Fruit fly (Drosophila melanogaster) whole organism, embryonic: ENCODE measurements around the gene Ero1L.

Experiments used
- Aef1 ChIP-seq: fragments of 200-800 bp; sonication (Bioruptor generic); IDR thresholded peaks from 3 replicates; pipeline ENCODE4 v1.3.6; 2022; ENCODE audit warnings: missing biosample characterization, missing genetic modification characterization
- Blimp-1 ChIP-seq: fragments of 200-800 bp; sonication (Bioruptor generic); optimal IDR thresholded peaks from 3 replicates; lab custom pipeline; 2018; ENCODE audit warnings: missing biosample characterization, missing genetic modification characterization, mild to moderate bottlenecking, moderate library complexity, missing genetic modification reagents
- BtbVII ChIP-seq: fragments of 200-800 bp; sonication (Bioruptor generic); optimal IDR thresholded peaks from 3 replicates; lab custom pipeline; 2017; ENCODE audit warnings: missing biosample characterization, mild to moderate bottlenecking, missing genetic modification characterization
- CG12236 ChIP-seq: fragments of 200-800 bp; sonication (Bioruptor generic); optimal IDR thresholded peaks from 2 replicates; lab custom pipeline; 2016; ENCODE audit warnings: missing biosample characterization, missing genetic modification characterization
- CG1529 ChIP-seq: fragments of 200-800 bp; sonication (Bioruptor generic); optimal IDR thresholded peaks from 3 replicates; lab custom pipeline; 2018; ENCODE audit warnings: missing biosample characterization, missing genetic modification characterization
- CG15696 ChIP-seq: fragments of 200-800 bp; sonication (Bioruptor generic); optimal IDR thresholded peaks from 2 replicates; lab custom pipeline; 2019; ENCODE audit warnings: missing biosample characterization, mild to moderate bottlenecking, missing genetic modification characterization, moderate library complexity
- CG1647 ChIP-seq: fragments of 200-800 bp; sonication (Bioruptor generic); optimal IDR thresholded peaks from 3 replicates; lab custom pipeline; 2016; ENCODE audit warnings: missing biosample characterization, missing genetic modification characterization
- CG16815 ChIP-seq: fragments of 200-800 bp; sonication (Bioruptor generic); optimal IDR thresholded peaks from 3 replicates; lab custom pipeline; 2017; ENCODE audit warnings: missing biosample characterization, mild to moderate bottlenecking, missing genetic modification characterization
- CG17385 ChIP-seq: fragments of 200-800 bp; sonication (Bioruptor generic); optimal IDR thresholded peaks from 3 replicates; lab custom pipeline; 2018; ENCODE audit warnings: missing biosample characterization, mild to moderate bottlenecking, missing genetic modification characterization
- CG18011 ChIP-seq: fragments of 200-800 bp; sonication (Bioruptor generic); optimal IDR thresholded peaks from 2 replicates; lab custom pipeline; 2017; ENCODE audit warnings: missing biosample characterization, missing genetic modification characterization, mild to moderate bottlenecking, moderate library complexity, missing genotype
- CG32772 ChIP-seq: fragments of 200-800 bp; sonication (Bioruptor generic); IDR thresholded peaks from 2 replicates; pipeline ENCODE4 v1.3.6; 2022; ENCODE audit warnings: missing biosample characterization, missing genetic modification characterization
- CG33557 ChIP-seq: fragments of 200-800 bp; sonication (Bioruptor generic); optimal IDR thresholded peaks from 2 replicates; lab custom pipeline; 2019; ENCODE audit warnings: missing biosample characterization, mild to moderate bottlenecking, missing genetic modification characterization, moderate library complexity
- CG3407 ChIP-seq: fragments of 200-800 bp; sonication (Bioruptor generic); optimal IDR thresholded peaks from 2 replicates; lab custom pipeline; 2018; ENCODE audit warnings: missing biosample characterization, mild to moderate bottlenecking, missing genetic modification characterization
- CG42726 ChIP-seq: fragments of 200-800 bp; sonication (Bioruptor generic); IDR thresholded peaks from 2 replicates; pipeline ENCODE4 v1.3.6; 2022; ENCODE audit warnings: missing biosample characterization, missing genetic modification characterization; ENCODE audit not compliant: partially characterized antibody
- CG4282 ChIP-seq: fragments of 200-800 bp; sonication (Bioruptor generic); optimal IDR thresholded peaks from 2 replicates; lab custom pipeline; 2016; ENCODE audit warnings: missing biosample characterization, missing genetic modification characterization
- CG5245 ChIP-seq: fragments of 200-800 bp; sonication (Bioruptor generic); optimal IDR thresholded peaks from 3 replicates; lab custom pipeline; 2016; ENCODE audit warnings: missing biosample characterization, missing genetic modification characterization
- CG6854 ChIP-seq: fragments of 200-800 bp; sonication (Bioruptor generic); optimal IDR thresholded peaks from 3 replicates; lab custom pipeline; 2017; ENCODE audit warnings: missing biosample characterization, mild to moderate bottlenecking, missing genetic modification characterization
- Dbx ChIP-seq: fragments of 200-800 bp; sonication (Bioruptor generic); IDR thresholded peaks from 3 replicates; pipeline ENCODE4 v1.3.6; 2022; ENCODE audit warnings: missing biosample characterization, missing genetic modification characterization
- Dfd ChIP-seq, 2 experiments: fragments of >200 bp; optimal IDR thresholded peaks; 2 replicates each; lab custom pipeline; 2017; ENCODE audit warnings: missing biosample characterization in 2 of 2, missing genetic modification characterization in 2 of 2
- Dref ChIP-seq: fragments of 200-800 bp; sonication (Bioruptor generic); IDR thresholded peaks from 2 replicates; pipeline ENCODE4 v1.3.6; 2022; ENCODE audit warnings: missing biosample characterization, missing genetic modification characterization
- Drgx ChIP-seq: fragments of 200-800 bp; sonication (Bioruptor generic); IDR thresholded peaks from 2 replicates; pipeline ENCODE4 v1.3.6; 2022; ENCODE audit warnings: missing biosample characterization, missing genetic modification characterization
- Elba2 ChIP-seq: fragments of 200-800 bp; sonication (Bioruptor generic); optimal IDR thresholded peaks from 3 replicates; lab custom pipeline; 2016; ENCODE audit warnings: missing biosample characterization, missing genetic modification characterization
- Fer3 ChIP-seq: fragments of 200-800 bp; sonication (Bioruptor generic); optimal IDR thresholded peaks from 2 replicates; lab custom pipeline; 2018; ENCODE audit warnings: missing biosample characterization, mild to moderate bottlenecking, missing genetic modification characterization, moderate library complexity
- GATAe ChIP-seq: fragments of 200-800 bp; sonication (Bioruptor generic); conservative IDR thresholded peaks from 2 replicates; pipeline ENCODE4 v1.3.6; 2022; ENCODE audit warnings: missing biosample characterization, missing genetic modification characterization
- NC2β ChIP-seq: fragments of 200-800 bp; sonication (Bioruptor generic); optimal IDR thresholded peaks from 2 replicates; lab custom pipeline; 2016; ENCODE audit warnings: missing biosample characterization, missing genetic modification characterization
- Nf-YB ChIP-seq: fragments of 200-800 bp; sonication (Bioruptor generic); optimal IDR thresholded peaks from 3 replicates; lab custom pipeline; 2019; ENCODE audit warnings: missing biosample characterization, mild to moderate bottlenecking, missing genetic modification characterization, moderate library complexity
- Ravus ChIP-seq: fragments of 200-800 bp; sonication (Bioruptor generic); IDR thresholded peaks from 2 replicates; pipeline ENCODE4 v1.3.6; 2022; ENCODE audit warnings: missing biosample characterization, missing genetic modification characterization
- YL-1 ChIP-seq: fragments of 200-800 bp; sonication (Bioruptor generic); optimal IDR thresholded peaks from 3 replicates; lab custom pipeline; 2017; ENCODE audit warnings: missing biosample characterization, mild to moderate bottlenecking, missing genetic modification characterization
- ara ChIP-seq: fragments of 200-800 bp; sonication (Bioruptor generic); IDR thresholded peaks from 2 replicates; pipeline ENCODE4 v1.3.6; 2022; ENCODE audit warnings: missing biosample characterization, missing genetic modification characterization
- bowl ChIP-seq: fragments of 200-800 bp; sonication (Bioruptor generic); IDR thresholded peaks from 2 replicates; pipeline ENCODE4 v1.3.6; 2022; ENCODE audit warnings: missing biosample characterization, missing genetic modification characterization
- caup ChIP-seq: fragments of 200-800 bp; sonication (Bioruptor generic); optimal IDR thresholded peaks from 3 replicates; lab custom pipeline; 2017; ENCODE audit warnings: missing biosample characterization, mild to moderate bottlenecking, missing genetic modification characterization, moderate library complexity; ENCODE audit not compliant: severe bottlenecking
- chif ChIP-seq, 2 experiments: fragments of 200-800 bp; sonication (Bioruptor generic); optimal IDR thresholded peaks; 3 replicates each; lab custom pipeline; 2016; ENCODE audit warnings: missing biosample characterization in 2 of 2, missing genetic modification characterization in 2 of 2
- crc ChIP-seq: fragments of 200-800 bp; sonication (Bioruptor generic); optimal IDR thresholded peaks from 2 replicates; lab custom pipeline; 2016; ENCODE audit warnings: missing biosample characterization, missing genetic modification characterization
- danr ChIP-seq: fragments of 200-800 bp; sonication (Bioruptor generic); IDR thresholded peaks from 2 replicates; pipeline ENCODE4 v1.3.6; 2022; ENCODE audit warnings: missing biosample characterization, missing genetic modification characterization
- dmrt11E ChIP-seq: fragments of 200-800 bp; sonication (Bioruptor generic); optimal IDR thresholded peaks from 3 replicates; lab custom pipeline; 2018; ENCODE audit warnings: missing biosample characterization, mild to moderate bottlenecking, missing genetic modification characterization, moderate library complexity
- dysf ChIP-seq: fragments of 200-800 bp; sonication (Bioruptor generic); IDR thresholded peaks from 3 replicates; pipeline ENCODE4 v1.3.6; 2022; ENCODE audit warnings: missing biosample characterization, missing genetic modification characterization
- eyg ChIP-seq: fragments of 200-800 bp; sonication (Bioruptor generic); optimal IDR thresholded peaks from 3 replicates; lab custom pipeline; 2016; ENCODE audit warnings: missing biosample characterization, missing genetic modification characterization
- fd64A ChIP-seq: fragments of 200-800 bp; sonication (Bioruptor generic); optimal IDR thresholded peaks from 3 replicates; lab custom pipeline; 2018; ENCODE audit warnings: missing biosample characterization, mild to moderate bottlenecking, missing genetic modification characterization
- fru ChIP-seq: fragments of >200 bp; optimal IDR thresholded peaks from 2 replicates; lab custom pipeline; 2017
- gcm2 ChIP-seq: fragments of 200-800 bp; sonication (Bioruptor generic); optimal IDR thresholded peaks from 2 replicates; lab custom pipeline; 2016; ENCODE audit warnings: missing biosample characterization, missing genetic modification characterization
- gem ChIP-seq: fragments of 200-800 bp; sonication (Bioruptor generic); optimal IDR thresholded peaks from 2 replicates; lab custom pipeline; 2019; ENCODE audit warnings: missing biosample characterization, mild to moderate bottlenecking, missing genetic modification characterization, moderate library complexity
- ind ChIP-seq: fragments of 200-800 bp; sonication (Bioruptor generic); optimal IDR thresholded peaks from 3 replicates; lab custom pipeline; 2016; ENCODE audit warnings: missing biosample characterization, missing genetic modification characterization
- lola ChIP-seq, 3 experiments: fragments of >200 bp in 2 of 3; fragments of 200-800 bp in 1 of 3; sonication (Bioruptor generic) in 1 of 3; optimal IDR thresholded peaks; 2 replicates each; lab custom pipeline; 2017 to 2019; ENCODE audit warnings: missing biosample characterization in 3 of 3, missing genetic modification characterization in 3 of 3, mild to moderate bottlenecking in 1 of 3, moderate library complexity in 1 of 3
- oc ChIP-seq: fragments of 200-800 bp; sonication (Bioruptor generic); optimal IDR thresholded peaks from 2 replicates; lab custom pipeline; 2018; ENCODE audit warnings: missing biosample characterization, mild to moderate bottlenecking, missing genetic modification characterization, moderate library complexity
- org-1 ChIP-seq: fragments of 200-800 bp; sonication (Bioruptor generic); optimal IDR thresholded peaks from 2 replicates; lab custom pipeline; 2017; ENCODE audit warnings: missing biosample characterization, missing genetic modification characterization
- phol ChIP-seq: fragments of 200-800 bp; sonication (Bioruptor generic); optimal IDR thresholded peaks from 3 replicates; lab custom pipeline; 2018; ENCODE audit warnings: missing biosample characterization, mild to moderate bottlenecking, missing genetic modification characterization, moderate library complexity
- psq ChIP-seq: fragments of 200-800 bp; sonication (Bioruptor generic); optimal IDR thresholded peaks from 2 replicates; lab custom pipeline; 2017; ENCODE audit warnings: missing biosample characterization, missing genetic modification characterization
- scrt ChIP-seq: fragments of 200-800 bp; sonication (Bioruptor generic); optimal IDR thresholded peaks from 2 replicates; lab custom pipeline; 2018; ENCODE audit warnings: missing biosample characterization, mild to moderate bottlenecking, missing genetic modification characterization, moderate library complexity
- sna ChIP-seq: fragments of 200-800 bp; sonication (Bioruptor generic); IDR thresholded peaks from 2 replicates; pipeline ENCODE4 v1.3.6; 2022; ENCODE audit warnings: missing biosample characterization, missing genetic modification characterization; ENCODE audit not compliant: partially characterized antibody
- sr ChIP-seq: fragments of 200-800 bp; sonication (Bioruptor generic); IDR thresholded peaks from 3 replicates; pipeline ENCODE4 v1.3.6; 2022; ENCODE audit warnings: missing biosample characterization, missing genetic modification characterization
- stc ChIP-seq: fragments of 200-800 bp; sonication (Bioruptor generic); IDR thresholded peaks from 2 replicates; pipeline ENCODE4 v1.3.6; 2022; ENCODE audit warnings: missing biosample characterization, missing genetic modification characterization
- yki ChIP-seq: fragments of >200 bp; optimal IDR thresholded peaks from 3 replicates; lab custom pipeline; 2018

Ero1L gene

dm6 chr3L:4209078-4209477, 38.9 kb downstream of the Ero1L start, which contains the start of gene Cpr64Aa:
Gene Cpr64Aa, minus strand, starts transcription at chr3L:4209178.
- TF ChIP-seq ind, result no peak
- no peak for TF ChIP-seq CG16815 (GFP tag; lab: Kevin White, UChicago)
- TF ChIP-seq CG17385 (GFP tag; lab: Kevin White, UChicago), result no peak
- TF ChIP-seq CG1529 (GFP tag; lab: Kevin White, UChicago), result no peak
- no peak for TF ChIP-seq dmrt11E (tag; lab: Kevin White, UChicago)
- no peak for TF ChIP-seq CG12236 (GFP tag; lab: Kevin White, UChicago)
- TF ChIP-seq fru (lab: Kevin White, UChicago), result no peak
- no peak for TF ChIP-seq CG15696 (tag; lab: Kevin White, UChicago)
- TF ChIP-seq GATAe (GFP tag; lab: Robert Waterston, UW), result no peak
- TF ChIP-seq CG42726 (GFP tag; lab: Robert Waterston, UW), result no peak
- TF ChIP-seq psq (GFP tag; lab: Kevin White, UChicago), result no peak
- no peak for TF ChIP-seq CG3407
- TF ChIP-seq Elba2 (GFP tag; lab: Kevin White, UChicago), result no peak
- no peak for TF ChIP-seq org-1 (GFP tag; lab: Kevin White, UChicago)
- TF ChIP-seq crc (GFP tag; lab: Kevin White, UChicago), result no peak
- TF ChIP-seq gem, result no peak
- no peak for TF ChIP-seq CG33557
- TF ChIP-seq Ravus (GFP tag; lab: Robert Waterston, UW), result no peak
- TF ChIP-seq, all 482 proteins: peak for 0

dm6 chr3L:4209731-4210130, 39.5 kb downstream of the Ero1L start:
- peak; percentile 74 for TF ChIP-seq Drgx (GFP tag; lab: Robert Waterston, UW)
- TF ChIP-seq Dbx (GFP tag; lab: Robert Waterston, UW), result no peak
- no peak for TF ChIP-seq NC2β (GFP tag; lab: Kevin White, UChicago)
- no peak for TF ChIP-seq CG6854 (GFP tag; lab: Kevin White, UChicago)
- TF ChIP-seq dysf (GFP tag; lab: Robert Waterston, UW), result 0 out of 3 replicates have a peak, but pooled peaks have one; percentile 26
- TF ChIP-seq yki (lab: Kevin White, UChicago), result no peak
- TF ChIP-seq bowl (GFP tag; lab: Robert Waterston, UW), result no peak
- TF ChIP-seq gcm2 (GFP tag; lab: Kevin White, UChicago), result no peak
- peak; percentile 58 for TF ChIP-seq Blimp-1 (GFP tag; lab: Kevin White, UChicago)
- TF ChIP-seq CG1647 (GFP tag; lab: Kevin White, UChicago), result no peak
- TF ChIP-seq scrt (GFP tag; lab: Kevin White, UChicago), result no peak
- TF ChIP-seq stc, result 0 out of 2 replicates have a peak, but pooled peaks have one; percentile 23
- peak; percentile 4 for TF ChIP-seq CG5245 (GFP tag; lab: Kevin White, UChicago)
- no peak for TF ChIP-seq oc
- no peak for TF ChIP-seq caup
- peak; percentile 42 for TF ChIP-seq phol
- peak; percentile 58 for TF ChIP-seq ara
- no peak for TF ChIP-seq lola (GFP tag; optimal IDR thresholded peaks at IDR 0.05; lab: Kevin White, UChicago)
- no peak for TF ChIP-seq danr (GFP tag; lab: Robert Waterston, UW)
- TF ChIP-seq YL-1 (GFP tag; lab: Kevin White, UChicago), result no peak
- no peak for TF ChIP-seq fd64A (GFP tag; lab: Kevin White, UChicago)
- no peak for TF ChIP-seq Aef1
- TF ChIP-seq CG32772, result no peak
- no peak for TF ChIP-seq chif (GFP tag; optimal IDR thresholded peaks at IDR 0.05; lab: Kevin White, UChicago)
- TF ChIP-seq eyg (GFP tag; lab: Kevin White, UChicago), result no peak
- TF ChIP-seq CG15696 (tag; lab: Kevin White, UChicago), result peak; percentile 20
- TF ChIP-seq sr, result no peak
- TF ChIP-seq Fer3 (tag; lab: Kevin White, UChicago), result no peak
- no peak for TF ChIP-seq sna (GFP tag; lab: Robert Waterston, UW)
- no peak for TF ChIP-seq Dref (GFP tag; lab: Robert Waterston, UW)
- no peak for TF ChIP-seq CG4282
- TF ChIP-seq Nf-YB (GFP tag; lab: Kevin White, UChicago), result no peak
- no peak for TF ChIP-seq CG18011 (GFP tag; lab: Kevin White, UChicago)
- TF ChIP-seq Dfd (GFP tag; optimal IDR thresholded peaks at IDR 0.05; lab: Kevin White, UChicago), result no peak
- TF ChIP-seq BtbVII (GFP tag; lab: Kevin White, UChicago), result no peak
